Fruit fly (Drosophila melanogaster): Measurements from ENCODE around the gene CG8064.

CG8064 gene

dm6 chr3R:18301569-18301968 lies 18.1 kb downstream of the CG8064 start, which contains the start of gene Polr1E (continued):
- no peak for TF ChIP-seq Hsf (GFP tag; optimal IDR thresholded peaks at IDR 0.05)
- no peak for TF ChIP-seq Gug (GFP tag; IDR thresholded peaks at IDR 0.05)
- TF ChIP-seq Sox100B (GFP tag; optimal IDR thresholded peaks at IDR 0.05), result no peak
- TF ChIP-seq ranshi (GFP tag; IDR thresholded peaks at IDR 0.05), result no peak
- TF ChIP-seq Deaf1 (tag; optimal IDR thresholded peaks at IDR 0.05), result no peak
- TF ChIP-seq kay (GFP tag; optimal IDR thresholded peaks at IDR 0.05), result no peak
- peak; percentile 64 for TF ChIP-seq amos (GFP tag; IDR thresholded peaks at IDR 0.05; ENCODE audit: partially characterized antibody)
- no peak for TF ChIP-seq zf30C (GFP tag; optimal IDR thresholded peaks at IDR 0.05)
- peak; percentile 67; the same call in 2 of the 3 replicates for TF ChIP-seq CG7963 (GFP tag; IDR thresholded peaks at IDR 0.05; ENCODE audit: partially characterized antibody)
- TF ChIP-seq CHES-1-like (GFP tag; optimal IDR thresholded peaks at IDR 0.05), result no peak
- TF ChIP-seq CG17361 (GFP tag; IDR thresholded peaks at IDR 0.05), result no peak
- TF ChIP-seq gcm (GFP tag; optimal IDR thresholded peaks at IDR 0.05), result no peak
- TF ChIP-seq CrebB (tag; optimal IDR thresholded peaks at IDR 0.05), result peak; percentile 8
- no peak for TF ChIP-seq CG12104 (GFP tag; optimal IDR thresholded peaks at IDR 0.05)
- peak; percentile 38 for TF ChIP-seq Nf-YC (tag; optimal IDR thresholded peaks at IDR 0.05)
- no peak for TF ChIP-seq CG5180 (GFP tag; optimal IDR thresholded peaks at IDR 0.05)
- TF ChIP-seq exex (tag; optimal IDR thresholded peaks at IDR 0.05), result no peak
- peak; percentile 24 for TF ChIP-seq Xbp1 (GFP tag; optimal IDR thresholded peaks at IDR 0.05)
- TF ChIP-seq CG11398 (GFP tag; optimal IDR thresholded peaks at IDR 0.05), result no peak
- TF ChIP-seq lola (GFP tag; optimal IDR thresholded peaks at IDR 0.05), result no peak
- TF ChIP-seq salm (tag; optimal IDR thresholded peaks at IDR 0.05), result no peak
- no peak for TF ChIP-seq eyg (GFP tag; optimal IDR thresholded peaks at IDR 0.05)
- TF ChIP-seq Ada2b (GFP tag; IDR thresholded peaks at IDR 0.05), result no peak
- no peak for TF ChIP-seq CG2889 (GFP tag; IDR thresholded peaks at IDR 0.05)
- TF ChIP-seq CG17186 (GFP tag; optimal IDR thresholded peaks at IDR 0.05), result no peak
- TF ChIP-seq Dek (tag; optimal IDR thresholded peaks at IDR 0.05), result no peak
- TF ChIP-seq sc (optimal IDR thresholded peaks at IDR 0.05), result no peak
- TF ChIP-seq sc (GFP tag; optimal IDR thresholded peaks at IDR 0.05), result no peak
- TF ChIP-seq hbn (GFP tag; IDR thresholded peaks at IDR 0.05; ENCODE audit: partially characterized antibody), result peak; percentile 57
- no peak for TF ChIP-seq sim (GFP tag; IDR thresholded peaks at IDR 0.05)
- no peak for TF ChIP-seq slbo (GFP tag; IDR thresholded peaks at IDR 0.05)
- TF ChIP-seq CG17359 (tag; optimal IDR thresholded peaks at IDR 0.05), result no peak
- no peak for TF ChIP-seq oc (tag; optimal IDR thresholded peaks at IDR 0.05)
- peak; percentile 63; the same call in 2 of the 3 replicates for TF ChIP-seq Opbp (GFP tag; IDR thresholded peaks at IDR 0.05; ENCODE audit: partially characterized antibody)
- TF ChIP-seq Ssrp (tag; optimal IDR thresholded peaks at IDR 0.05), result no peak
- TF ChIP-seq CG17568 (GFP tag; optimal IDR thresholded peaks at IDR 0.05), result no peak
- TF ChIP-seq CG17912 (GFP tag; optimal IDR thresholded peaks at IDR 0.05), result no peak
- peak; percentile 60 for TF ChIP-seq Med (GFP tag)
- peak; percentile 70 for TF ChIP-seq sens (GFP tag)
- no peak for TF ChIP-seq org-1 (GFP tag; optimal IDR thresholded peaks at IDR 0.05)
- TF ChIP-seq her (GFP tag; optimal IDR thresholded peaks at IDR 0.05), result no peak
- TF ChIP-seq Lhr (GFP tag; optimal IDR thresholded peaks at IDR 0.05), result no peak
- TF ChIP-seq Lpt (GFP tag; optimal IDR thresholded peaks at IDR 0.05), result no peak
- TF ChIP-seq CG32532 (GFP tag; IDR thresholded peaks at IDR 0.05), result no peak
- TF ChIP-seq CG18011 (GFP tag; optimal IDR thresholded peaks at IDR 0.05), result peak; percentile 99
- TF ChIP-seq wor (GFP tag; IDR thresholded peaks at IDR 0.05), result no peak
- TF ChIP-seq pum (GFP tag; optimal IDR thresholded peaks at IDR 0.05), result no peak
- TF ChIP-seq lov (optimal IDR thresholded peaks at IDR 0.05), result no peak
- TF ChIP-seq lov (GFP tag; IDR thresholded peaks at IDR 0.05), result no peak
- TF ChIP-seq Rfx (GFP tag; IDR thresholded peaks at IDR 0.05), result no peak
- TF ChIP-seq CG9876 (GFP tag; optimal IDR thresholded peaks at IDR 0.05), result no peak
- TF ChIP-seq trem (tag; optimal IDR thresholded peaks at IDR 0.05), result peak; percentile 60

Measured in whole organism, embryonic.